Fruit fly (Drosophila melanogaster) whole organism, embryonic: ENCODE measurements around the gene SK.

ENCODE experiments used
- Bgb ChIP-seq: fragments of 200-800 bp; sonication (Bioruptor generic); IDR thresholded peaks from 2 replicates; pipeline ENCODE4 v1.3.6; 2022; ENCODE audit warnings: missing biosample characterization, missing genetic modification characterization; ENCODE audit not compliant: partially characterized antibody
- CG10274 ChIP-seq: fragments of 200-800 bp; sonication (Bioruptor generic); optimal IDR thresholded peaks from 3 replicates; lab custom pipeline; 2017; ENCODE audit warnings: missing biosample characterization, mild to moderate bottlenecking, missing genetic modification characterization
- CG10979 ChIP-seq: fragments of 200-800 bp; sonication (Bioruptor generic); optimal IDR thresholded peaks from 2 replicates; lab custom pipeline; 2018; ENCODE audit warnings: missing biosample characterization, mild to moderate bottlenecking, missing genetic modification characterization, moderate library complexity
- CG12942 ChIP-seq: fragments of 200-800 bp; sonication (Bioruptor generic); optimal IDR thresholded peaks from 3 replicates; lab custom pipeline; 2016; ENCODE audit warnings: missing biosample characterization, missing genetic modification characterization
- CG14710 ChIP-seq: fragments of 200-800 bp; sonication (Bioruptor generic); optimal IDR thresholded peaks from 3 replicates; lab custom pipeline; 2019; ENCODE audit warnings: missing biosample characterization, mild to moderate bottlenecking, missing genetic modification characterization, moderate library complexity
- CG15073 ChIP-seq: fragments of 200-800 bp; sonication (Bioruptor generic); optimal IDR thresholded peaks from 2 replicates; lab custom pipeline; 2016; ENCODE audit warnings: missing biosample characterization, missing genetic modification characterization
- CG15479 ChIP-seq: fragments of 200-800 bp; sonication (Bioruptor generic); optimal IDR thresholded peaks from 3 replicates; lab custom pipeline; 2019; ENCODE audit warnings: missing biosample characterization, mild to moderate bottlenecking, missing genetic modification characterization, moderate library complexity
- CG15514 ChIP-seq: fragments of 200-800 bp; sonication (Bioruptor generic); optimal IDR thresholded peaks from 3 replicates; lab custom pipeline; 2017; ENCODE audit warnings: missing biosample characterization, missing genetic modification characterization, mild to moderate bottlenecking, moderate library complexity, missing genetic modification reagents
- CG18764 ChIP-seq: fragments of 200-800 bp; sonication (Bioruptor generic); optimal IDR thresholded peaks from 3 replicates; lab custom pipeline; 2016; ENCODE audit warnings: missing biosample characterization, missing genetic modification characterization
- CG2116 ChIP-seq: fragments of 200-800 bp; sonication (Bioruptor generic); optimal IDR thresholded peaks from 3 replicates; lab custom pipeline; 2018; ENCODE audit warnings: missing biosample characterization, mild to moderate bottlenecking, missing genetic modification characterization
- CG2120 ChIP-seq: fragments of 200-800 bp; sonication (Bioruptor generic); optimal IDR thresholded peaks from 3 replicates; lab custom pipeline; 2016; ENCODE audit warnings: missing biosample characterization, missing genetic modification characterization
- CG4707 ChIP-seq: fragments of 200-800 bp; sonication (Bioruptor generic); optimal IDR thresholded peaks from 2 replicates; lab custom pipeline; 2018; ENCODE audit warnings: missing biosample characterization, mild to moderate bottlenecking, missing genetic modification characterization, moderate library complexity
- CG6175 ChIP-seq: fragments of 200-800 bp; sonication (Bioruptor generic); IDR thresholded peaks from 3 replicates; pipeline ENCODE4 v1.3.6; 2022; ENCODE audit warnings: missing biosample characterization, missing genetic modification characterization
- CG6654 ChIP-seq: fragments of 200-800 bp; sonication (Bioruptor generic); optimal IDR thresholded peaks from 2 replicates; lab custom pipeline; 2017; ENCODE audit warnings: missing biosample characterization, mild to moderate bottlenecking, missing genetic modification characterization
- CG8765 ChIP-seq: fragments of 200-800 bp; sonication (Bioruptor generic); IDR thresholded peaks from 2 replicates; pipeline ENCODE4 v1.3.6; 2022; ENCODE audit warnings: missing biosample characterization, missing genetic modification characterization
- CG8944 ChIP-seq: fragments of 200-800 bp; sonication (Bioruptor generic); optimal IDR thresholded peaks from 3 replicates; lab custom pipeline; 2016; ENCODE audit warnings: missing biosample characterization, missing genetic modification characterization
- CHES-1-like ChIP-seq: fragments of 200-800 bp; sonication (Bioruptor generic); optimal IDR thresholded peaks from 2 replicates; lab custom pipeline; 2016; ENCODE audit warnings: missing biosample characterization, missing genetic modification characterization
- D19B ChIP-seq: fragments of 200-800 bp; sonication (Bioruptor generic); optimal IDR thresholded peaks from 2 replicates; lab custom pipeline; 2017; ENCODE audit warnings: missing biosample characterization, mild to moderate bottlenecking, missing genetic modification characterization
- Dip3 ChIP-seq: fragments of 200-800 bp; sonication (Bioruptor generic); optimal IDR thresholded peaks from 3 replicates; lab custom pipeline; 2016; ENCODE audit warnings: missing biosample characterization, missing genetic modification characterization
- E2f1 ChIP-seq: fragments of 200-800 bp; sonication (Bioruptor generic); IDR thresholded peaks from 2 replicates; pipeline ENCODE4 v1.3.6; 2022; ENCODE audit warnings: missing biosample characterization, missing genetic modification characterization
- Fer2 ChIP-seq: fragments of 200-800 bp; sonication (Bioruptor generic); optimal IDR thresholded peaks from 2 replicates; lab custom pipeline; 2018; ENCODE audit warnings: missing biosample characterization, mild to moderate bottlenecking, missing genetic modification characterization, moderate library complexity
- H2.0 ChIP-seq: fragments of 200-800 bp; sonication (Bioruptor generic); IDR thresholded peaks from 2 replicates; pipeline ENCODE4 v1.3.6; 2022; ENCODE audit warnings: missing biosample characterization, missing genetic modification characterization
- HHEX ChIP-seq: fragments of 200-800 bp; sonication (Bioruptor generic); optimal IDR thresholded peaks from 3 replicates; lab custom pipeline; 2017; ENCODE audit warnings: missing biosample characterization, mild to moderate bottlenecking, missing genetic modification characterization, missing genetic modification reagents
- Hr78 ChIP-seq, 2 experiments: fragments of 200-800 bp in 1 of 2; fragments of >200 bp in 1 of 2; sonication (Bioruptor generic) in 1 of 2; optimal IDR thresholded peaks; 2 replicates each; lab custom pipeline; 2017 to 2019; ENCODE audit warnings: missing biosample characterization in 2 of 2, missing genetic modification characterization in 2 of 2, mild to moderate bottlenecking in 1 of 2, moderate library complexity in 1 of 2
- Jarid2 ChIP-seq: fragments of 200-800 bp; sonication (Bioruptor generic); optimal IDR thresholded peaks from 3 replicates; lab custom pipeline; 2017; ENCODE audit warnings: mild to moderate bottlenecking, missing biosample characterization, missing genetic modification reagents, missing genetic modification characterization
- NC2α ChIP-seq: fragments of 200-800 bp; sonication (Bioruptor generic); optimal IDR thresholded peaks from 2 replicates; lab custom pipeline; 2016; ENCODE audit warnings: missing biosample characterization, missing genetic modification characterization
- NK7.1 ChIP-seq: fragments of 200-800 bp; sonication (Bioruptor generic); optimal IDR thresholded peaks from 3 replicates; lab custom pipeline; 2016; ENCODE audit warnings: missing biosample characterization, missing genetic modification characterization
- Nf-YC ChIP-seq: fragments of 200-800 bp; optimal IDR thresholded peaks from 3 replicates; lab custom pipeline; 2019; ENCODE audit warnings: missing biosample characterization, mild to moderate bottlenecking, missing genetic modification characterization, moderate library complexity
- Side ChIP-seq: fragments of 200-800 bp; sonication (Bioruptor generic); optimal IDR thresholded peaks from 2 replicates; lab custom pipeline; 2016; ENCODE audit warnings: missing biosample characterization, missing genetic modification characterization
- Sin3A ChIP-seq: fragments of >200 bp; optimal IDR thresholded peaks from 2 replicates; lab custom pipeline; 2018
- Usf ChIP-seq: fragments of 200-800 bp; sonication (Bioruptor generic); optimal IDR thresholded peaks from 2 replicates; lab custom pipeline; 2017; ENCODE audit warnings: missing genotype, missing biosample characterization, missing genetic modification characterization
- amos ChIP-seq: fragments of 200-800 bp; sonication (Bioruptor generic); IDR thresholded peaks from 2 replicates; pipeline ENCODE4 v1.3.6; 2022; ENCODE audit warnings: missing biosample characterization, missing genetic modification characterization; ENCODE audit not compliant: partially characterized antibody
- ato ChIP-seq: fragments of 200-800 bp; sonication (Bioruptor generic); IDR thresholded peaks from 2 replicates; pipeline ENCODE4 v1.3.6; 2022; ENCODE audit warnings: missing biosample characterization, missing genetic modification characterization; ENCODE audit not compliant: partially characterized antibody
- az2 ChIP-seq: fragments of 200-800 bp; sonication (Bioruptor generic); optimal IDR thresholded peaks from 3 replicates; lab custom pipeline; 2016; ENCODE audit warnings: missing biosample characterization, missing genetic modification characterization
- btn ChIP-seq: fragments of 200-800 bp; sonication (Bioruptor generic); optimal IDR thresholded peaks from 2 replicates; lab custom pipeline; 2016; ENCODE audit warnings: missing biosample characterization, missing genetic modification characterization
- cad ChIP-seq: fragments of >200 bp; optimal IDR thresholded peaks from 2 replicates; lab custom pipeline; 2017; ENCODE audit warnings: missing biosample characterization, missing genetic modification characterization
- disco-r ChIP-seq: fragments of 200-800 bp; sonication (Bioruptor generic); optimal IDR thresholded peaks from 2 replicates; lab custom pipeline; 2016; ENCODE audit warnings: missing biosample characterization, missing genetic modification characterization
- fd96Cb ChIP-seq: fragments of 200-800 bp; sonication (Bioruptor generic); optimal IDR thresholded peaks from 2 replicates; lab custom pipeline; 2018; ENCODE audit warnings: missing biosample characterization, mild to moderate bottlenecking, missing genetic modification characterization, moderate library complexity
- gem ChIP-seq: fragments of 200-800 bp; sonication (Bioruptor generic); optimal IDR thresholded peaks from 2 replicates; lab custom pipeline; 2019; ENCODE audit warnings: missing biosample characterization, mild to moderate bottlenecking, missing genetic modification characterization, moderate library complexity
- grn ChIP-seq: fragments of 200-800 bp; sonication (Bioruptor generic); optimal IDR thresholded peaks from 3 replicates; lab custom pipeline; 2017; ENCODE audit warnings: missing biosample characterization, missing genetic modification characterization
- hb ChIP-seq: fragments of 200-800 bp; sonication (Bioruptor generic); IDR thresholded peaks from 3 replicates; pipeline ENCODE4 v1.3.6; 2022; ENCODE audit warnings: missing biosample characterization, missing genetic modification characterization; ENCODE audit not compliant: partially characterized antibody
- her ChIP-seq: fragments of 200-800 bp; sonication (Bioruptor generic); optimal IDR thresholded peaks from 2 replicates; lab custom pipeline; 2016; ENCODE audit warnings: missing biosample characterization, missing genetic modification characterization
- jing ChIP-seq: fragments of 200-800 bp; sonication (Bioruptor generic); optimal IDR thresholded peaks from 2 replicates; lab custom pipeline; 2018; ENCODE audit warnings: missing biosample characterization, mild to moderate bottlenecking, missing genetic modification characterization
- ken ChIP-seq: fragments of 200-800 bp; sonication (Bioruptor generic); IDR thresholded peaks from 3 replicates; pipeline ENCODE4 v1.3.6; 2022; ENCODE audit warnings: missing biosample characterization, missing genetic modification characterization
- knrl ChIP-seq: fragments of 200-800 bp; sonication (Bioruptor generic); IDR thresholded peaks from 3 replicates; pipeline ENCODE4 v1.3.6; 2022; ENCODE audit warnings: missing biosample characterization, missing genetic modification characterization; ENCODE audit not compliant: partially characterized antibody
- luna ChIP-seq: fragments of 200-800 bp; sonication (Bioruptor generic); optimal IDR thresholded peaks from 2 replicates; lab custom pipeline; 2016; ENCODE audit warnings: missing biosample characterization, missing genetic modification characterization
- oc ChIP-seq: fragments of 200-800 bp; sonication (Bioruptor generic); optimal IDR thresholded peaks from 2 replicates; lab custom pipeline; 2018; ENCODE audit warnings: missing biosample characterization, mild to moderate bottlenecking, missing genetic modification characterization, moderate library complexity
- otp ChIP-seq: fragments of 200-800 bp; sonication (Bioruptor generic); IDR thresholded peaks from 3 replicates; pipeline ENCODE4, ENCODE4 v1.3.6; 2022; ENCODE audit warnings: missing biosample characterization, missing genetic modification characterization
- pho ChIP-seq: fragments of 200-800 bp; sonication (Bioruptor generic); optimal IDR thresholded peaks from 2 replicates; lab custom pipeline; 2016; ENCODE audit warnings: missing biosample characterization, missing genetic modification characterization
- slp2 ChIP-seq: fragments of 200-800 bp; sonication (Bioruptor generic); optimal IDR thresholded peaks from 2 replicates; lab custom pipeline; 2016; ENCODE audit warnings: missing biosample characterization, missing genetic modification characterization
- vvl ChIP-seq: fragments of 200-800 bp; sonication (Bioruptor generic); IDR thresholded peaks from 2 replicates; pipeline ENCODE4 v1.3.6; 2022; ENCODE audit warnings: missing biosample characterization, missing genetic modification characterization

SK gene

dm6 chrX:5332259-5332862, 7.7 kb upstream of the SK start, which contains the start of gene CanB (continued):
- peak; percentile 70 for TF ChIP-seq knrl (GFP tag; lab: Robert Waterston, UW)
- TF ChIP-seq Bgb (GFP tag; lab: Robert Waterston, UW), result peak; percentile 57
- no peak for TF ChIP-seq disco-r (GFP tag; lab: Kevin White, UChicago)
- no peak for TF ChIP-seq H2.0 (GFP tag; lab: Robert Waterston, UW)
- TF ChIP-seq CG10274, result no peak
- TF ChIP-seq luna, result no peak
- peak; percentile 73 for TF ChIP-seq amos (GFP tag; lab: Robert Waterston, UW)
- no peak for TF ChIP-seq CG8765 (GFP tag; lab: Robert Waterston, UW)
- TF ChIP-seq HHEX (GFP tag; lab: Kevin White, UChicago), result no peak
- TF ChIP-seq Dip3 (GFP tag; lab: Kevin White, UChicago), result no peak
- 0 out of 2 replicates have a peak, but pooled peaks have one; percentile 31 for TF ChIP-seq vvl (GFP tag; lab: Robert Waterston, UW)
- TF ChIP-seq CG14710, result peak; percentile 23
- no peak for TF ChIP-seq Side (GFP tag; lab: Kevin White, UChicago)
- TF ChIP-seq NC2α (GFP tag; lab: Kevin White, UChicago), result no peak
- no peak for TF ChIP-seq fd96Cb
- TF ChIP-seq CG12942 (GFP tag; lab: Kevin White, UChicago), result no peak
- TF ChIP-seq CG15514 (GFP tag; lab: Kevin White, UChicago), result peak; percentile 34
- no peak for TF ChIP-seq CG6175
- no peak for TF ChIP-seq otp (GFP tag; lab: Robert Waterston, UW)
- TF ChIP-seq D19B (GFP tag; lab: Kevin White, UChicago), result no peak
- peak; percentile 7 for TF ChIP-seq az2 (GFP tag; lab: Kevin White, UChicago)
- no peak for TF ChIP-seq her (GFP tag; lab: Kevin White, UChicago)
- no peak for TF ChIP-seq CG4707 (GFP tag; lab: Kevin White, UChicago)
- no peak for TF ChIP-seq grn
- TF ChIP-seq Fer2 (tag; lab: Kevin White, UChicago), result no peak
- TF ChIP-seq Jarid2 (GFP tag; lab: Kevin White, UChicago), result no peak
- no peak for TF ChIP-seq hb (GFP tag; lab: Robert Waterston, UW)
- no peak for TF ChIP-seq oc
- no peak for TF ChIP-seq CG6654
- no peak for TF ChIP-seq CG18764
- TF ChIP-seq btn (GFP tag; lab: Kevin White, UChicago), result no peak
- TF ChIP-seq cad (GFP tag; lab: Kevin White, UChicago), result no peak
- no peak for TF ChIP-seq ato (GFP tag; lab: Robert Waterston, UW)
- TF ChIP-seq Sin3A (lab: Kevin White, UChicago), result no peak
- no peak for TF ChIP-seq CHES-1-like (GFP tag; lab: Kevin White, UChicago)
- TF ChIP-seq Nf-YC (tag; lab: Kevin White, UChicago), result no peak
- no peak for TF ChIP-seq CG15073 (GFP tag; lab: Kevin White, UChicago)
- no peak for TF ChIP-seq CG8944 (GFP tag; lab: Kevin White, UChicago)
- TF ChIP-seq CG10979 (tag; lab: Kevin White, UChicago), result no peak
- no peak for TF ChIP-seq Usf (GFP tag; lab: Kevin White, UChicago)
- no peak for TF ChIP-seq ken (GFP tag; lab: Robert Waterston, UW)
- TF ChIP-seq slp2 (GFP tag; lab: Kevin White, UChicago), result no peak
- peak; percentile 60 for TF ChIP-seq CG2116 (GFP tag; lab: Kevin White, UChicago)
- no peak for TF ChIP-seq CG15479
- TF ChIP-seq jing, result no peak
- TF ChIP-seq CG2120, result peak; percentile 28
- peak; percentile 29 for TF ChIP-seq gem (tag; lab: Kevin White, UChicago)
- no peak for TF ChIP-seq E2f1
- TF ChIP-seq NK7.1 (GFP tag; lab: Kevin White, UChicago), result no peak
- no peak for TF ChIP-seq pho (GFP tag; lab: Kevin White, UChicago)
- no peak for TF ChIP-seq Hr78 (GFP tag; optimal IDR thresholded peaks at IDR 0.05; lab: Kevin White, UChicago)
